Fruit fly (Drosophila melanogaster): ENCODE results near the gene RpS5a.

Gene RpS5a

DNA sequence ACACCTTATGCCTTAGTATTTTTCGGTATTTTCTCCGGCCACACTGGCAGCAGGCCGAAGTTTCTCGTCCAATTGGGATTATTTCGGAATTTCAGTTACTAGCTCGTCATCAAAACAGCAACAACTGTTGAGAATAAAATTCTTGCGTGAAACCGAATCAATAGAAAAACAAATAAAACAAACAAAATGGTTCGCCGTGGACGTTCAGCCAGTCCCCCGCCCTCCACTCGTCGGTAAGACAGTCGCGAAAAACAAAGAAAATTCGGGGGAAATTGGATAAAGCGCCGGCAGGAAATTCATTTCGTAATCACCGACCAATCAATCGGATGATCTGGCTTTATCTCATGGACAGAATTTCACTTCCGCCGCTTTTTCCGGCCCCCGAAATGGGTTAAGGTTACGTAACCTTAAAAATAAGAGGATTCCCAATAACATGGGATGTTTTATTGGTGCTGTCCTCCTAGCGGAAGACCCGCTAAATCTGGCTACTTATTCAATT lies 936 bp upstream of the RpS5a start, which contains the start of gene Chchd2:
TSS of gene Chchd2 (plus strand) at position 51 of the 499 bp plus-strand sequence.
- no peak for TF ChIP-seq CG32006 (GFP tag; optimal IDR thresholded peaks at IDR 0.05)
- peak; percentile 74 for TF ChIP-seq fkh (GFP tag; optimal IDR thresholded peaks at IDR 0.05)
- no peak for TF ChIP-seq Smox (GFP tag; optimal IDR thresholded peaks at IDR 0.05)
- peak; percentile 39; the same call in 1 of the 2 replicates for TF ChIP-seq CG15336 (GFP tag; IDR thresholded peaks at IDR 0.05)
- no peak for TF ChIP-seq spab (GFP tag; optimal IDR thresholded peaks at IDR 0.05)
- TF ChIP-seq dsx (GFP tag; optimal IDR thresholded peaks at IDR 0.05; ENCODE audit: poor library complexity, severe bottlenecking), result peak; percentile 43
- no peak for TF ChIP-seq CG8319 (GFP tag; optimal IDR thresholded peaks at IDR 0.05)
- no peak for TF ChIP-seq lz (GFP tag; optimal IDR thresholded peaks at IDR 0.05)
- peak; percentile 7 to 55 for TF ChIP-seq ss (GFP tag; optimal IDR thresholded peaks at IDR 0.05)
- peak; percentile 94 for TF ChIP-seq vri (GFP tag; optimal IDR thresholded peaks at IDR 0.05)
- no peak for TF ChIP-seq CG11294 (GFP tag; IDR thresholded peaks at IDR 0.05)
- no peak for TF ChIP-seq Met (GFP tag; optimal IDR thresholded peaks at IDR 0.05)
- TF ChIP-seq svp (GFP tag), result peak; percentile 67
- no peak for TF ChIP-seq Sox15 (GFP tag; optimal IDR thresholded peaks at IDR 0.05)
- TF ChIP-seq CG10631 (GFP tag; optimal IDR thresholded peaks at IDR 0.05), result no peak
- no peak for TF ChIP-seq acj6 (GFP tag; optimal IDR thresholded peaks at IDR 0.05)
- peak; percentile 12 for TF ChIP-seq CG9139 (GFP tag; optimal IDR thresholded peaks at IDR 0.05)
- TF ChIP-seq topi (GFP tag; optimal IDR thresholded peaks at IDR 0.05), result no peak
- peak; percentile 19 for TF ChIP-seq CG6808 (GFP tag; optimal IDR thresholded peaks at IDR 0.05)
- peak; percentile 29 for TF ChIP-seq CG16779 (tag; optimal IDR thresholded peaks at IDR 0.05)
- no peak for TF ChIP-seq CG4318 (GFP tag; optimal IDR thresholded peaks at IDR 0.05)
- TF ChIP-seq CG6163 (GFP tag; IDR thresholded peaks at IDR 0.05), result peak; percentile 43; the same call in 1 of the 3 replicates
- TF ChIP-seq fd59A (GFP tag; optimal IDR thresholded peaks at IDR 0.05), result no peak
- no peak for TF ChIP-seq Eip75B (GFP tag; optimal IDR thresholded peaks at IDR 0.05)
- TF ChIP-seq dac (GFP tag; optimal IDR thresholded peaks at IDR 0.05), result no peak
- TF ChIP-seq CG6854 (GFP tag; optimal IDR thresholded peaks at IDR 0.05), result peak; percentile 74
- peak; percentile 42 for TF ChIP-seq Eip78C (GFP tag)
- peak; percentile 28 for TF ChIP-seq Sox14 (GFP tag; optimal IDR thresholded peaks at IDR 0.05)
- TF ChIP-seq esn (GFP tag; optimal IDR thresholded peaks at IDR 0.05), result no peak

DNA sequence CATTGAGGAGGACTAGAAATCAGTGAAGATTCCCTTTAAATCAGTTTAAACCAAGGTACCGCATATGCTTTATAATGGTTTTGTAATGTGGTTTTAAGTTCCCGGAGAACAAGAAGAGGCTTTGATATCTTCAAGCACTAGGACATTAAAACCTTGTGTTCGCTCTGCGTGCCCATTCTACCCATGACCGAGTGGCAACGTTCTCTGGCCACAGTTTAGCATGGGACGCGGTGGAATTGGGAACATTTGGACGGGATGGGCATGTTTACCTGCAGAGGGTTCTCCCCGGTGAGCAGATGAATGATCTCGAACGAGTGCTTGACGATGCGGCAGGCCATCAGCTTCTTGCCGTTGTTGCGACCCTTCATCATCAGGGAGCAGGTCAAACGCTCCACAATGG lies 1.5 kb downstream of the RpS5a start:
- TF ChIP-seq CG34406 (GFP tag; optimal IDR thresholded peaks at IDR 0.05), result no peak
- no peak for TF ChIP-seq Sox102F (GFP tag; optimal IDR thresholded peaks at IDR 0.05)
- no peak for TF ChIP-seq Ets96B (tag; optimal IDR thresholded peaks at IDR 0.05)
- no peak for TF ChIP-seq CG11294 (GFP tag; IDR thresholded peaks at IDR 0.05)
- TF ChIP-seq CG6276 (GFP tag; optimal IDR thresholded peaks at IDR 0.05), result no peak
- TF ChIP-seq CG6808 (GFP tag; optimal IDR thresholded peaks at IDR 0.05), result no peak
- TF ChIP-seq Sox15 (GFP tag; optimal IDR thresholded peaks at IDR 0.05), result no peak
- TF ChIP-seq Eip75B (GFP tag; optimal IDR thresholded peaks at IDR 0.05), result no peak
- no peak for TF ChIP-seq CG9139 (GFP tag; optimal IDR thresholded peaks at IDR 0.05)
- TF ChIP-seq Lpt (GFP tag; optimal IDR thresholded peaks at IDR 0.05), result no peak
- TF ChIP-seq Met (GFP tag; optimal IDR thresholded peaks at IDR 0.05), result no peak
- TF ChIP-seq CG4318 (GFP tag; optimal IDR thresholded peaks at IDR 0.05), result no peak
- no peak for TF ChIP-seq vri (GFP tag; optimal IDR thresholded peaks at IDR 0.05)

DNA sequence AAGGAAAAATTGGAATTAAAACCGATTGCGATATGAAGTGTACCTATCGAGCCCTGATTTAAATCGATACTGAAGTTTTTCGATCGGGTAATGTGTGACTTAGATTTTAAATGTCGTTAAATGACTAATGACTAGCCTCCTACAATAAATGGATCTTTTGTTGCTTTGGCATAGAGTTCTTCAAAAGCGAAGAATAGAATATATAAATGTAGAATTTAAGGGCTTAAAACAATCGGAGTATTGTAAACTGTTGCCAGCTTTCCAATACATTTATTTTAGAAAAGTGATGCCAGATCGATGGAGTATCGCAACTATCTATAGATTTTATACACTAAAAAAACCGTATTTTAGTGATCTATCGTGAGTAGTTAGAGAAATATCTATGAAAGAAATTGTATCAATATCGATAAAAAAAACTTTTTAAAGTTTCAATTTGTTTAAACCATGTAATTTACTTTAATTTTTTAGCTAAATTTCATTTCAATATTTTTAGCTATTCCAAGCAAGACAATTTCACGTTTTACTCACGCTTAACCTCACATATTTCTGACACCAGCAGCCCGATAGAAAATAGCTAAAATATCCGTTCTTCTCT lies 5.0 kb downstream of the RpS5a start, which contains the start of the genes mei-217 and mei-218:
TSS of gene mei-217 (minus strand) at position 51 of the 595 bp plus-strand sequence.
TSS of gene mei-218 (minus strand) at position 51 of the 595 bp plus-strand sequence.
- TF ChIP-seq svp (GFP tag) (no peak), esn (GFP tag; optimal IDR thresholded peaks at IDR 0.05) (peak; percentile 35), CG6854 (GFP tag; optimal IDR thresholded peaks at IDR 0.05) (no peak)

DNA sequence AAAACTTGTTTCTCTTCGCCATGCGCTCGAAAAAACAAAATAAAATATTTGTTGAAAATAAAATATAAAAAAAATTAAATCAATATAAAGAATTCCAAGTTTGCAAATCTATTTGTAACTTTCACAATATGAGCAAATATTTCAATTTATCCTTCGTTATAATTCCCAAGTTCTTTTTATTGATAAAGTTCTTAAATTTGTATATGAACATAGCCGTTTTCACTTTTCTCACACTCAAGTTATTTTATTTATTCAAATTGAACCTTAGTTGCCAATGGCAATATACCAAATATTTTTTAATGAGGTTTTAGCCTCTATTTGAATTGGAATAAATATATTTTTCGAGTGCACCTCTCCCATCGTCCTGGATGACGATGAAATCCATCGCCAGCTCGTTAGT lies 15.4 kb downstream of the RpS5a start:
- TF ChIP-seq CG32006 (GFP tag; optimal IDR thresholded peaks at IDR 0.05) (no peak), CG15336 (GFP tag; IDR thresholded peaks at IDR 0.05) (peak; percentile 47)

Data from whole organism, prepupa.